Fruit fly (Drosophila melanogaster) whole organism, embryonic: ENCODE data around the gene Klp61F.

ENCODE experiments used
- C15 ChIP-seq: fragments of 200-800 bp; sonication (Bioruptor generic); IDR thresholded peaks from 3 replicates; pipeline ENCODE4 v1.3.6; 2022; ENCODE audit warnings: missing biosample characterization, missing genetic modification characterization
- CG10209 ChIP-seq: fragments of 200-800 bp; sonication (Bioruptor generic); optimal IDR thresholded peaks from 3 replicates; lab custom pipeline; 2017; ENCODE audit warnings: missing biosample characterization, mild to moderate bottlenecking, missing genetic modification characterization, missing genetic modification reagents
- CG10654 ChIP-seq: fragments of 200-800 bp; sonication (Bioruptor generic); optimal IDR thresholded peaks from 2 replicates; lab custom pipeline; 2016; ENCODE audit warnings: missing biosample characterization, missing genetic modification characterization
- CG14014 ChIP-seq: fragments of 200-800 bp; sonication (Bioruptor generic); IDR thresholded peaks from 2 replicates; pipeline ENCODE4 v1.3.6; 2022; ENCODE audit warnings: missing biosample characterization, missing genetic modification characterization
- CG15269 ChIP-seq: fragments of 200-800 bp; sonication (Bioruptor generic); optimal IDR thresholded peaks from 2 replicates; lab custom pipeline; 2018; ENCODE audit warnings: missing biosample characterization, mild to moderate bottlenecking, missing genetic modification characterization, moderate library complexity
- CG1602 ChIP-seq: fragments of 200-800 bp; sonication (Bioruptor generic); optimal IDR thresholded peaks from 3 replicates; lab custom pipeline; 2016; ENCODE audit warnings: missing biosample characterization, missing genetic modification characterization
- CG17802 ChIP-seq: fragments of 200-800 bp; sonication (Bioruptor generic); optimal IDR thresholded peaks from 2 replicates; lab custom pipeline; 2018; ENCODE audit warnings: missing biosample characterization, mild to moderate bottlenecking, missing genetic modification characterization, moderate library complexity
- CG18262 ChIP-seq: fragments of 200-800 bp; optimal IDR thresholded peaks from 3 replicates; lab custom pipeline; 2019; ENCODE audit warnings: missing biosample characterization, mild to moderate bottlenecking, missing genetic modification characterization, moderate library complexity
- CG18619 ChIP-seq: fragments of 200-800 bp; sonication (Bioruptor generic); optimal IDR thresholded peaks from 3 replicates; lab custom pipeline; 2017; ENCODE audit warnings: missing biosample characterization, mild to moderate bottlenecking, missing genetic modification characterization
- CG2202 ChIP-seq: fragments of 200-800 bp; sonication (Bioruptor generic); optimal IDR thresholded peaks from 2 replicates; lab custom pipeline; 2018; ENCODE audit warnings: missing biosample characterization, mild to moderate bottlenecking, missing genetic modification characterization
- CG30020 ChIP-seq: fragments of 200-800 bp; optimal IDR thresholded peaks from 2 replicates; lab custom pipeline; 2019; ENCODE audit warnings: missing biosample characterization, mild to moderate bottlenecking, missing genetic modification characterization, moderate library complexity
- CG4820 ChIP-seq: fragments of 200-800 bp; sonication (Bioruptor generic); optimal IDR thresholded peaks from 3 replicates; lab custom pipeline; 2016; ENCODE audit warnings: missing biosample characterization, missing genetic modification characterization
- CG5245 ChIP-seq: fragments of 200-800 bp; sonication (Bioruptor generic); optimal IDR thresholded peaks from 3 replicates; lab custom pipeline; 2016; ENCODE audit warnings: missing biosample characterization, missing genetic modification characterization
- CG6272 ChIP-seq: fragments of 200-800 bp; sonication (Bioruptor generic); IDR thresholded peaks from 2 replicates; pipeline ENCODE4 v1.3.6; 2022; ENCODE audit warnings: missing biosample characterization, missing genetic modification characterization
- CG6654 ChIP-seq: fragments of 200-800 bp; sonication (Bioruptor generic); optimal IDR thresholded peaks from 2 replicates; lab custom pipeline; 2017; ENCODE audit warnings: missing biosample characterization, mild to moderate bottlenecking, missing genetic modification characterization
- CG6765 ChIP-seq: fragments of 200-800 bp; sonication (Bioruptor generic); optimal IDR thresholded peaks from 3 replicates; lab custom pipeline; 2017; ENCODE audit warnings: missing biosample characterization, mild to moderate bottlenecking, missing genetic modification characterization
- CG8089 ChIP-seq: fragments of 200-800 bp; sonication (Bioruptor generic); optimal IDR thresholded peaks from 3 replicates; lab custom pipeline; 2016; ENCODE audit warnings: missing biosample characterization, missing genetic modification characterization
- CG8290 ChIP-seq, 3 experiments: fragments of 200-800 bp; sonication (Bioruptor generic); optimal IDR thresholded peaks; 2 replicates each; lab custom pipeline; 2016 to 2019; ENCODE audit warnings: missing biosample characterization in 3 of 3, missing genetic modification characterization in 3 of 3, mild to moderate bottlenecking in 2 of 3, moderate library complexity in 1 of 3
- Dfd ChIP-seq, 2 experiments: fragments of >200 bp; optimal IDR thresholded peaks; 2 replicates each; lab custom pipeline; 2017; ENCODE audit warnings: missing biosample characterization in 2 of 2, missing genetic modification characterization in 2 of 2
- Dip3 ChIP-seq: fragments of 200-800 bp; sonication (Bioruptor generic); optimal IDR thresholded peaks from 3 replicates; lab custom pipeline; 2016; ENCODE audit warnings: missing biosample characterization, missing genetic modification characterization
- E2f1 ChIP-seq: fragments of 200-800 bp; sonication (Bioruptor generic); IDR thresholded peaks from 2 replicates; pipeline ENCODE4 v1.3.6; 2022; ENCODE audit warnings: missing biosample characterization, missing genetic modification characterization
- E2f2 ChIP-seq: fragments of 200-800 bp; sonication (Bioruptor generic); IDR thresholded peaks from 2 replicates; pipeline ENCODE4 v1.3.6; 2022; ENCODE audit warnings: missing biosample characterization, missing genetic modification characterization
- Fer2 ChIP-seq: fragments of 200-800 bp; sonication (Bioruptor generic); optimal IDR thresholded peaks from 2 replicates; lab custom pipeline; 2018; ENCODE audit warnings: missing biosample characterization, mild to moderate bottlenecking, missing genetic modification characterization, moderate library complexity
- GATAe ChIP-seq: fragments of 200-800 bp; sonication (Bioruptor generic); conservative IDR thresholded peaks from 2 replicates; pipeline ENCODE4 v1.3.6; 2022; ENCODE audit warnings: missing biosample characterization, missing genetic modification characterization
- HLH4C ChIP-seq: fragments of 200-800 bp; sonication (Bioruptor generic); IDR thresholded peaks from 3 replicates; pipeline ENCODE4 v1.3.6; 2022; ENCODE audit warnings: missing biosample characterization, missing genetic modification characterization; ENCODE audit not compliant: partially characterized antibody
- HmgD ChIP-seq: fragments of 200-800 bp; sonication (Bioruptor generic); optimal IDR thresholded peaks from 3 replicates; lab custom pipeline; 2016; ENCODE audit warnings: missing biosample characterization, missing genetic modification characterization
- Hmx ChIP-seq: fragments of 200-800 bp; sonication (Bioruptor generic); optimal IDR thresholded peaks from 2 replicates; lab custom pipeline; 2016; ENCODE audit warnings: missing biosample characterization, missing genetic modification characterization
- Hr39 ChIP-seq: fragments of >200 bp; optimal IDR thresholded peaks from 2 replicates; lab custom pipeline; 2017
- NK7.1 ChIP-seq: fragments of 200-800 bp; sonication (Bioruptor generic); optimal IDR thresholded peaks from 3 replicates; lab custom pipeline; 2016; ENCODE audit warnings: missing biosample characterization, missing genetic modification characterization
- Opbp ChIP-seq: fragments of 200-800 bp; sonication (Bioruptor generic); IDR thresholded peaks from 3 replicates; pipeline ENCODE4 v1.3.6; 2022; ENCODE audit warnings: missing biosample characterization, missing genetic modification characterization; ENCODE audit not compliant: partially characterized antibody
- Sin3A ChIP-seq: fragments of >200 bp; optimal IDR thresholded peaks from 2 replicates; lab custom pipeline; 2018
- Ssrp ChIP-seq: fragments of 200-800 bp; sonication (Bioruptor generic); optimal IDR thresholded peaks from 2 replicates; lab custom pipeline; 2018; ENCODE audit warnings: missing biosample characterization, mild to moderate bottlenecking, missing genetic modification characterization, moderate library complexity
- abd-A ChIP-seq: fragments of 200-800 bp; sonication (Bioruptor generic); optimal IDR thresholded peaks from 3 replicates; lab custom pipeline; 2019; ENCODE audit warnings: missing biosample characterization, mild to moderate bottlenecking, missing genetic modification characterization, moderate library complexity
- bab2 ChIP-seq: fragments of 200-800 bp; sonication (Bioruptor generic); optimal IDR thresholded peaks from 2 replicates; lab custom pipeline; 2016; ENCODE audit warnings: missing biosample characterization, missing genetic modification characterization
- chif ChIP-seq, 2 experiments: fragments of 200-800 bp; sonication (Bioruptor generic); optimal IDR thresholded peaks; 3 replicates each; lab custom pipeline; 2016; ENCODE audit warnings: missing biosample characterization in 2 of 2, missing genetic modification characterization in 2 of 2
- chn ChIP-seq: fragments of 200-800 bp; sonication (Bioruptor generic); optimal IDR thresholded peaks from 2 replicates; lab custom pipeline; 2016; ENCODE audit warnings: missing biosample characterization, missing genetic modification characterization
- danr ChIP-seq: fragments of 200-800 bp; sonication (Bioruptor generic); IDR thresholded peaks from 2 replicates; pipeline ENCODE4 v1.3.6; 2022; ENCODE audit warnings: missing biosample characterization, missing genetic modification characterization
- gce ChIP-seq: fragments of 200-800 bp; sonication (Bioruptor generic); IDR thresholded peaks from 3 replicates; pipeline ENCODE4 v1.3.6; 2022; ENCODE audit warnings: missing biosample characterization, missing genetic modification characterization
- insv ChIP-seq, 2 experiments: fragments of 200-800 bp; sonication (Bioruptor generic); optimal IDR thresholded peaks; 3 replicates each; lab custom pipeline; 2016 to 2018; ENCODE audit warnings: missing biosample characterization in 2 of 2, missing genetic modification characterization in 2 of 2
- onecut ChIP-seq: fragments of 200-800 bp; sonication (Bioruptor generic); IDR thresholded peaks from 2 replicates; pipeline ENCODE4 v1.3.6; 2022; ENCODE audit warnings: missing biosample characterization, missing genetic modification characterization
- pan ChIP-seq, 4 experiments: fragments of >200 bp in 3 of 4; fragments of 200-800 bp in 1 of 4; sonication (Bioruptor generic) in 1 of 4; optimal IDR thresholded peaks in 3 of 4; IDR thresholded peaks in 1 of 4; 2 replicates each; pipeline versions ENCODE4 v1.3.6 to Lab custom; 2017 to 2022; ENCODE audit warnings: missing biosample characterization in 2 of 4, missing genetic modification characterization in 2 of 4, mixed read lengths in 1 of 4
- phol ChIP-seq: fragments of 200-800 bp; sonication (Bioruptor generic); optimal IDR thresholded peaks from 3 replicates; lab custom pipeline; 2018; ENCODE audit warnings: missing biosample characterization, mild to moderate bottlenecking, missing genetic modification characterization, moderate library complexity
- prd ChIP-seq, 3 experiments: fragments of >200 bp in 2 of 3; fragments of 200-800 bp in 1 of 3; sonication (Bioruptor generic) in 1 of 3; optimal IDR thresholded peaks in 2 of 3; IDR thresholded peaks in 1 of 3; 2 replicates in 2 of 3; 3 replicates in 1 of 3; pipeline versions ENCODE4 v1.3.6 to Lab custom; 2017 to 2022; ENCODE audit warnings: missing biosample characterization in 1 of 3, missing genetic modification characterization in 1 of 3
- seq ChIP-seq: fragments of 200-800 bp; sonication (Bioruptor generic); IDR thresholded peaks from 2 replicates; pipeline ENCODE4 v1.3.6; 2022; ENCODE audit warnings: missing biosample characterization, missing genetic modification characterization
- sima ChIP-seq: fragments of 200-800 bp; sonication (Bioruptor generic); optimal IDR thresholded peaks from 2 replicates; lab custom pipeline; 2016; ENCODE audit warnings: missing biosample characterization, missing genetic modification characterization
- sqz ChIP-seq: fragments of 200-800 bp; sonication (Bioruptor generic); optimal IDR thresholded peaks from 3 replicates; lab custom pipeline; 2018; ENCODE audit warnings: missing biosample characterization, mild to moderate bottlenecking, missing genetic modification characterization
- sr ChIP-seq: fragments of 200-800 bp; sonication (Bioruptor generic); IDR thresholded peaks from 3 replicates; pipeline ENCODE4 v1.3.6; 2022; ENCODE audit warnings: missing biosample characterization, missing genetic modification characterization
- tx ChIP-seq: fragments of 200-800 bp; sonication (Bioruptor generic); optimal IDR thresholded peaks from 2 replicates; lab custom pipeline; 2016; ENCODE audit warnings: missing biosample characterization, missing genetic modification characterization
- vfl ChIP-seq: fragments of 200-800 bp; sonication (Bioruptor generic); optimal IDR thresholded peaks from 2 replicates; lab custom pipeline; 2016; ENCODE audit warnings: missing biosample characterization, missing genetic modification characterization
- z ChIP-seq: fragments of 200-800 bp; sonication (Bioruptor generic); IDR thresholded peaks from 3 replicates; pipeline ENCODE4 v1.3.6; 2022; ENCODE audit warnings: missing biosample characterization, missing genetic modification characterization

Gene Klp61F

dm6 chr3L:1203855-1204431 lies 41.8 kb downstream of the Klp61F start (continued):
- no peak for TF ChIP-seq CG1602 (GFP tag; lab: Kevin White, UChicago)
- TF ChIP-seq CG10654, result no peak
- no peak for TF ChIP-seq CG18619
- TF ChIP-seq CG2202 (tag; lab: Kevin White, UChicago), result no peak
- no peak for TF ChIP-seq Hmx (GFP tag; lab: Kevin White, UChicago)
- TF ChIP-seq pan (optimal IDR thresholded peaks at IDR 0.05; lab: Kevin White, UChicago), result no peak
- TF ChIP-seq pan (GFP tag; optimal IDR thresholded peaks at IDR 0.05 in 1 of 2, IDR thresholded peaks at IDR 0.05 in 1 of 2), result peak in 1 of 2 experiments; percentile 8
- TF ChIP-seq CG6765, result no peak
- no peak for TF ChIP-seq chif (GFP tag; optimal IDR thresholded peaks at IDR 0.05; lab: Kevin White, UChicago)
- TF ChIP-seq E2f2 (GFP tag; lab: Robert Waterston, UW), result peak; percentile 16; the same call in 1 of the 2 replicates
- no peak for TF ChIP-seq CG6654
- no peak for TF ChIP-seq CG6272
- no peak for TF ChIP-seq phol (tag; lab: Kevin White, UChicago)
- TF ChIP-seq Opbp (GFP tag; lab: Robert Waterston, UW), result no peak
- TF ChIP-seq CG5245 (GFP tag; lab: Kevin White, UChicago), result no peak
- TF ChIP-seq C15 (GFP tag; lab: Robert Waterston, UW), result no peak
- TF ChIP-seq CG18262 (tag; lab: Kevin White, UChicago), result no peak
- TF ChIP-seq onecut (GFP tag; lab: Robert Waterston, UW), result no peak
- TF ChIP-seq abd-A (tag; lab: Kevin White, UChicago), result no peak
- TF ChIP-seq Dip3 (GFP tag; lab: Kevin White, UChicago), result no peak
- TF ChIP-seq Sin3A (lab: Kevin White, UChicago), result no peak
- no peak for TF ChIP-seq sr (GFP tag; lab: Robert Waterston, UW)
- peak; percentile 8; the same call in 1 of the 2 replicates for TF ChIP-seq CG14014 (GFP tag; lab: Robert Waterston, UW)
- no peak for TF ChIP-seq CG17802 (tag; lab: Kevin White, UChicago)
- no peak for TF ChIP-seq Ssrp (tag; lab: Kevin White, UChicago)
- 0 out of 2 replicates have a peak, but pooled peaks have one; percentile 9 for TF ChIP-seq E2f1
- no peak for TF ChIP-seq seq
- no peak for TF ChIP-seq Fer2 (tag; lab: Kevin White, UChicago)
- no peak for TF ChIP-seq bab2 (GFP tag; lab: Kevin White, UChicago)
- TF ChIP-seq insv (GFP tag; optimal IDR thresholded peaks at IDR 0.05; lab: Kevin White, UChicago), result no peak
- no peak for TF ChIP-seq GATAe (GFP tag; lab: Robert Waterston, UW)
- TF ChIP-seq CG4820 (GFP tag; lab: Kevin White, UChicago), result no peak
- TF ChIP-seq vfl (GFP tag; lab: Kevin White, UChicago), result no peak
- TF ChIP-seq HLH4C (GFP tag; lab: Robert Waterston, UW), result no peak
- no peak for TF ChIP-seq gce (GFP tag; lab: Robert Waterston, UW)
- TF ChIP-seq sqz (GFP tag; lab: Kevin White, UChicago), result no peak
- no peak for TF ChIP-seq CG8290 (GFP tag; optimal IDR thresholded peaks at IDR 0.05; lab: Kevin White, UChicago)
- TF ChIP-seq CG8290 (tag; optimal IDR thresholded peaks at IDR 0.05; lab: Kevin White, UChicago), result peak in 1 of 2 experiments; percentile 49
- TF ChIP-seq HmgD (GFP tag; lab: Kevin White, UChicago), result no peak
- TF ChIP-seq NK7.1 (GFP tag; lab: Kevin White, UChicago), result no peak
- TF ChIP-seq chn (GFP tag; lab: Kevin White, UChicago), result no peak
- no peak for TF ChIP-seq Dfd (GFP tag; optimal IDR thresholded peaks at IDR 0.05; lab: Kevin White, UChicago)
- TF ChIP-seq CG8089 (GFP tag; lab: Kevin White, UChicago), result no peak
- TF ChIP-seq sima (GFP tag; lab: Kevin White, UChicago), result no peak
- peak; percentile 36 for TF ChIP-seq Hr39 (lab: Kevin White, UChicago)
- TF ChIP-seq prd (optimal IDR thresholded peaks at IDR 0.05; lab: Kevin White, UChicago), result no peak
- 0 out of 3 replicates have a peak, but pooled peaks have one; percentile 22 for TF ChIP-seq prd (GFP tag; IDR thresholded peaks at IDR 0.05; lab: Robert Waterston, UW)
- TF ChIP-seq CG10209, result no peak
- TF ChIP-seq CG30020, result no peak
- no peak for TF ChIP-seq CG15269 (tag; lab: Kevin White, UChicago)
- TF ChIP-seq z (GFP tag; lab: Robert Waterston, UW), result peak; percentile 87
- no peak for TF ChIP-seq danr
- TF ChIP-seq tx (GFP tag; lab: Kevin White, UChicago), result no peak
